Fruit fly (Drosophila melanogaster) whole organism, embryonic: Measurements from ENCODE around the gene Dhc36C.

Source experiments
- Antp ChIP-seq: fragments of 200-800 bp; sonication (Bioruptor generic); optimal IDR thresholded peaks from 3 replicates; lab custom pipeline; 2016; ENCODE audit warnings: missing biosample characterization, missing genetic modification characterization
- Asciz ChIP-seq: fragments of 200-800 bp; sonication (Bioruptor generic); optimal IDR thresholded peaks from 2 replicates; lab custom pipeline; 2017; ENCODE audit warnings: missing biosample characterization, mild to moderate bottlenecking, missing genetic modification characterization, missing genetic modification reagents
- CG10431 ChIP-seq: fragments of 200-800 bp; sonication (Bioruptor generic); optimal IDR thresholded peaks from 3 replicates; lab custom pipeline; 2018; ENCODE audit warnings: missing biosample characterization, mild to moderate bottlenecking, missing genetic modification characterization
- CG10654 ChIP-seq: fragments of 200-800 bp; sonication (Bioruptor generic); optimal IDR thresholded peaks from 2 replicates; lab custom pipeline; 2016; ENCODE audit warnings: missing biosample characterization, missing genetic modification characterization
- CG11560 ChIP-seq: fragments of 200-800 bp; sonication (Bioruptor generic); IDR thresholded peaks from 3 replicates; pipeline ENCODE4 v1.3.6; 2022; ENCODE audit warnings: missing biosample characterization, missing genetic modification characterization
- CG12104 ChIP-seq: fragments of 200-800 bp; sonication (Bioruptor generic); optimal IDR thresholded peaks from 3 replicates; lab custom pipeline; 2016; ENCODE audit warnings: missing biosample characterization, missing genetic modification characterization
- CG12769 ChIP-seq: fragments of 200-800 bp; sonication (Bioruptor generic); optimal IDR thresholded peaks from 2 replicates; lab custom pipeline; 2019; ENCODE audit warnings: missing biosample characterization, mild to moderate bottlenecking, missing genetic modification characterization, moderate library complexity
- CG12942 ChIP-seq: fragments of 200-800 bp; sonication (Bioruptor generic); optimal IDR thresholded peaks from 3 replicates; lab custom pipeline; 2016; ENCODE audit warnings: missing biosample characterization, missing genetic modification characterization
- CG13894 ChIP-seq: fragments of 200-800 bp; sonication (Bioruptor generic); optimal IDR thresholded peaks from 3 replicates; lab custom pipeline; 2018; ENCODE audit warnings: missing biosample characterization, mild to moderate bottlenecking, missing genetic modification characterization, moderate library complexity
- CG15514 ChIP-seq: fragments of 200-800 bp; sonication (Bioruptor generic); optimal IDR thresholded peaks from 3 replicates; lab custom pipeline; 2017; ENCODE audit warnings: missing biosample characterization, missing genetic modification characterization, mild to moderate bottlenecking, moderate library complexity, missing genetic modification reagents
- CG16813 ChIP-seq: fragments of 200-800 bp; sonication (Bioruptor generic); IDR thresholded peaks from 3 replicates; pipeline ENCODE4 v1.3.6; 2022; ENCODE audit warnings: missing biosample characterization, missing genetic modification characterization; ENCODE audit not compliant: partially characterized antibody
- CG17829 ChIP-seq: fragments of 200-800 bp; optimal IDR thresholded peaks from 2 replicates; lab custom pipeline; 2019; ENCODE audit warnings: missing biosample characterization, mild to moderate bottlenecking, missing genetic modification characterization, moderate library complexity
- CG2116 ChIP-seq: fragments of 200-800 bp; sonication (Bioruptor generic); optimal IDR thresholded peaks from 3 replicates; lab custom pipeline; 2018; ENCODE audit warnings: missing biosample characterization, mild to moderate bottlenecking, missing genetic modification characterization
- CG2129 ChIP-seq: fragments of 200-800 bp; sonication (Bioruptor generic); IDR thresholded peaks from 2 replicates; pipeline ENCODE4 v1.3.6; 2022; ENCODE audit warnings: missing biosample characterization, missing genetic modification characterization; ENCODE audit not compliant: partially characterized antibody
- CG30020 ChIP-seq: fragments of 200-800 bp; optimal IDR thresholded peaks from 2 replicates; lab custom pipeline; 2019; ENCODE audit warnings: missing biosample characterization, mild to moderate bottlenecking, missing genetic modification characterization, moderate library complexity
- CG34224 ChIP-seq: fragments of 200-800 bp; sonication (Bioruptor generic); IDR thresholded peaks from 3 replicates; pipeline ENCODE4 v1.3.6; 2022; ENCODE audit warnings: missing biosample characterization, missing genetic modification characterization; ENCODE audit not compliant: partially characterized antibody
- CG7372 ChIP-seq: fragments of 200-800 bp; sonication (Bioruptor generic); IDR thresholded peaks from 2 replicates; pipeline ENCODE4 v1.3.6; 2022; ENCODE audit warnings: missing biosample characterization, missing genetic modification characterization
- CG7839 ChIP-seq: fragments of 200-800 bp; sonication (Bioruptor generic); optimal IDR thresholded peaks from 3 replicates; lab custom pipeline; 2018; ENCODE audit warnings: missing biosample characterization, mild to moderate bottlenecking, missing genetic modification characterization, moderate library complexity
- CG7928 ChIP-seq: fragments of 200-800 bp; sonication (Bioruptor generic); optimal IDR thresholded peaks from 2 replicates; lab custom pipeline; 2017; ENCODE audit warnings: missing biosample characterization, mild to moderate bottlenecking, missing genetic modification characterization
- CG8765 ChIP-seq: fragments of 200-800 bp; sonication (Bioruptor generic); IDR thresholded peaks from 2 replicates; pipeline ENCODE4 v1.3.6; 2022; ENCODE audit warnings: missing biosample characterization, missing genetic modification characterization
- Gsc ChIP-seq: fragments of 200-800 bp; sonication (Bioruptor generic); IDR thresholded peaks from 2 replicates; pipeline ENCODE4 v1.3.6; 2022; ENCODE audit warnings: missing biosample characterization, missing genetic modification characterization
- MBD-R2 ChIP-seq: fragments of 200-800 bp; sonication (Bioruptor generic); IDR thresholded peaks from 2 replicates; pipeline ENCODE4 v1.3.6; 2022; ENCODE audit warnings: missing biosample characterization, missing genetic modification characterization
- Max ChIP-seq: fragments of 200-800 bp; sonication (Bioruptor generic); optimal IDR thresholded peaks from 2 replicates; lab custom pipeline; 2016; ENCODE audit warnings: missing biosample characterization, mild to moderate bottlenecking, missing genetic modification characterization
- Meics ChIP-seq: fragments of 200-800 bp; sonication (Bioruptor generic); optimal IDR thresholded peaks from 2 replicates; lab custom pipeline; 2017; ENCODE audit warnings: missing biosample characterization, mild to moderate bottlenecking, missing genetic modification characterization
- Mrtf ChIP-seq: fragments of 200-800 bp; sonication (Bioruptor generic); IDR thresholded peaks from 3 replicates; pipeline ENCODE4 v1.3.6; 2022; ENCODE audit warnings: missing biosample characterization, missing genetic modification characterization
- Opbp ChIP-seq: fragments of 200-800 bp; sonication (Bioruptor generic); IDR thresholded peaks from 3 replicates; pipeline ENCODE4 v1.3.6; 2022; ENCODE audit warnings: missing biosample characterization, missing genetic modification characterization; ENCODE audit not compliant: partially characterized antibody
- Six4 ChIP-seq: fragments of 200-800 bp; sonication (Bioruptor generic); optimal IDR thresholded peaks from 2 replicates; lab custom pipeline; 2016; ENCODE audit warnings: missing biosample characterization, missing genetic modification characterization
- Sry-δ ChIP-seq: fragments of 200-800 bp; sonication (Bioruptor generic); optimal IDR thresholded peaks from 2 replicates; lab custom pipeline; 2016; ENCODE audit warnings: missing biosample characterization, missing genetic modification characterization
- Xrp1 ChIP-seq: fragments of 200-800 bp; sonication (Bioruptor generic); IDR thresholded peaks from 2 replicates; pipeline ENCODE4 v1.3.6; 2022; ENCODE audit warnings: missing biosample characterization, missing genetic modification characterization
- ato ChIP-seq: fragments of 200-800 bp; sonication (Bioruptor generic); IDR thresholded peaks from 2 replicates; pipeline ENCODE4 v1.3.6; 2022; ENCODE audit warnings: missing biosample characterization, missing genetic modification characterization; ENCODE audit not compliant: partially characterized antibody
- bab2 ChIP-seq: fragments of 200-800 bp; sonication (Bioruptor generic); optimal IDR thresholded peaks from 2 replicates; lab custom pipeline; 2016; ENCODE audit warnings: missing biosample characterization, missing genetic modification characterization
- bbx ChIP-seq: fragments of 200-800 bp; sonication (Bioruptor generic); IDR thresholded peaks from 2 replicates; pipeline ENCODE4 v1.3.6; 2022; ENCODE audit warnings: missing biosample characterization, missing genetic modification characterization; ENCODE audit not compliant: partially characterized antibody
- bcd ChIP-seq: fragments of 200-800 bp; sonication (Bioruptor generic); optimal IDR thresholded peaks from 2 replicates; lab custom pipeline; 2017; ENCODE audit warnings: missing biosample characterization, mild to moderate bottlenecking, missing genetic modification characterization
- crp ChIP-seq, 2 experiments: fragments of 200-800 bp; sonication (Bioruptor generic); optimal IDR thresholded peaks; 2 replicates in 1 of 2; 3 replicates in 1 of 2; lab custom pipeline; 2017; ENCODE audit warnings: missing biosample characterization in 2 of 2, missing genetic modification characterization in 2 of 2, mild to moderate bottlenecking in 1 of 2, moderate library complexity in 1 of 2
- en ChIP-seq: fragments of 200-800 bp; sonication (Bioruptor generic); optimal IDR thresholded peaks from 2 replicates; lab custom pipeline; 2016; ENCODE audit warnings: missing biosample characterization, missing genetic modification characterization
- esg ChIP-seq: fragments of 200-800 bp; sonication (Bioruptor generic); conservative IDR thresholded peaks from 2 replicates; pipeline ENCODE4 v1.3.6; 2022; ENCODE audit warnings: missing biosample characterization, missing genetic modification characterization
- ewg ChIP-seq: fragments of 200-800 bp; sonication (Bioruptor generic); optimal IDR thresholded peaks from 3 replicates; lab custom pipeline; 2017; ENCODE audit warnings: mild to moderate bottlenecking, missing biosample characterization, missing genetic modification reagents, missing genetic modification characterization
- exex ChIP-seq: fragments of 200-800 bp; sonication (Bioruptor generic); optimal IDR thresholded peaks from 4 replicates; lab custom pipeline; 2018; ENCODE audit warnings: missing biosample characterization, mild to moderate bottlenecking, missing genetic modification characterization, moderate library complexity
- eyg ChIP-seq: fragments of 200-800 bp; sonication (Bioruptor generic); optimal IDR thresholded peaks from 3 replicates; lab custom pipeline; 2016; ENCODE audit warnings: missing biosample characterization, missing genetic modification characterization
- gcm2 ChIP-seq: fragments of 200-800 bp; sonication (Bioruptor generic); optimal IDR thresholded peaks from 2 replicates; lab custom pipeline; 2016; ENCODE audit warnings: missing biosample characterization, missing genetic modification characterization
- her ChIP-seq: fragments of 200-800 bp; sonication (Bioruptor generic); optimal IDR thresholded peaks from 2 replicates; lab custom pipeline; 2016; ENCODE audit warnings: missing biosample characterization, missing genetic modification characterization
- lola ChIP-seq, 3 experiments: fragments of >200 bp in 2 of 3; fragments of 200-800 bp in 1 of 3; sonication (Bioruptor generic) in 1 of 3; optimal IDR thresholded peaks; 2 replicates each; lab custom pipeline; 2017 to 2019; ENCODE audit warnings: missing biosample characterization in 3 of 3, missing genetic modification characterization in 3 of 3, mild to moderate bottlenecking in 1 of 3, moderate library complexity in 1 of 3
- nerfin-1 ChIP-seq: fragments of 200-800 bp; sonication (Bioruptor generic); optimal IDR thresholded peaks from 3 replicates; lab custom pipeline; 2019; ENCODE audit warnings: missing biosample characterization, mild to moderate bottlenecking, missing genetic modification characterization, moderate library complexity
- nom ChIP-seq: fragments of 200-800 bp; sonication (Bioruptor generic); optimal IDR thresholded peaks from 2 replicates; lab custom pipeline; 2017; ENCODE audit warnings: missing biosample characterization, missing genetic modification characterization, mild to moderate bottlenecking, moderate library complexity, missing genetic modification reagents
- pum ChIP-seq: fragments of 200-800 bp; sonication (Bioruptor generic); optimal IDR thresholded peaks from 2 replicates; lab custom pipeline; 2016; ENCODE audit warnings: missing biosample characterization, missing genetic modification characterization
- slou ChIP-seq: fragments of 200-800 bp; sonication (Bioruptor generic); optimal IDR thresholded peaks from 3 replicates; lab custom pipeline; 2016; ENCODE audit warnings: missing biosample characterization, missing genetic modification characterization
- sqz ChIP-seq: fragments of 200-800 bp; sonication (Bioruptor generic); optimal IDR thresholded peaks from 3 replicates; lab custom pipeline; 2018; ENCODE audit warnings: missing biosample characterization, mild to moderate bottlenecking, missing genetic modification characterization
- tna ChIP-seq: fragments of 200-800 bp; sonication (Bioruptor generic); IDR thresholded peaks from 2 replicates; pipeline ENCODE4 v1.3.6; 2022; ENCODE audit warnings: missing biosample characterization, missing genetic modification characterization; ENCODE audit not compliant: partially characterized antibody
- toy ChIP-seq: fragments of 200-800 bp; sonication (Bioruptor generic); IDR thresholded peaks from 2 replicates; pipeline ENCODE4 v1.3.6; 2022; ENCODE audit warnings: missing biosample characterization, missing genetic modification characterization
- zen ChIP-seq: fragments of 200-800 bp; sonication (Bioruptor generic); optimal IDR thresholded peaks from 3 replicates; lab custom pipeline; 2018; ENCODE audit warnings: missing biosample characterization, mild to moderate bottlenecking, missing genetic modification characterization, moderate library complexity

Dhc36C gene

dm6 chr2L:17477710-17478109 is 23.5 kb upstream of the Dhc36C start, which contains the start of gene cass (continued):
- TF ChIP-seq nom: no peak
- TF ChIP-seq CG2116 (GFP tag; lab: Kevin White, UChicago): peak; percentile 77
- no peak for TF ChIP-seq exex (tag; lab: Kevin White, UChicago)
- peak; percentile 4 for TF ChIP-seq Max (GFP tag; lab: Kevin White, UChicago)
- peak; percentile 72 for TF ChIP-seq MBD-R2 (GFP tag; lab: Robert Waterston, UW)
- no peak for TF ChIP-seq bab2 (GFP tag; lab: Kevin White, UChicago)
- TF ChIP-seq CG12769 (tag; lab: Kevin White, UChicago): no peak
- TF ChIP-seq Six4: no peak
- no peak for TF ChIP-seq eyg (GFP tag; lab: Kevin White, UChicago)
- TF ChIP-seq CG15514 (GFP tag; lab: Kevin White, UChicago): peak; percentile 63
- TF ChIP-seq Gsc (GFP tag; lab: Robert Waterston, UW): no peak
- no peak for TF ChIP-seq Xrp1 (GFP tag; lab: Robert Waterston, UW)
- peak; percentile 52 for TF ChIP-seq zen (tag; lab: Kevin White, UChicago)
- TF ChIP-seq CG17829: peak; percentile 58
- TF ChIP-seq toy (GFP tag; lab: Robert Waterston, UW): no peak
- no peak for TF ChIP-seq CG7928 (GFP tag; lab: Kevin White, UChicago)
- TF ChIP-seq slou (GFP tag; lab: Kevin White, UChicago): no peak
- no peak for TF ChIP-seq bcd (GFP tag; lab: Kevin White, UChicago)
- no peak for TF ChIP-seq Mrtf
- no peak for TF ChIP-seq gcm2
- TF ChIP-seq ewg (GFP tag; lab: Kevin White, UChicago): no peak
- no peak for TF ChIP-seq pum
- TF ChIP-seq CG11560 (tag; lab: Robert Waterston, UW): no peak
- TF ChIP-seq tna (GFP tag; lab: Robert Waterston, UW): peak; percentile 81
- peak; percentile 59 for TF ChIP-seq CG30020 (tag; lab: Kevin White, UChicago)
- TF ChIP-seq CG12942 (GFP tag; lab: Kevin White, UChicago): no peak
- TF ChIP-seq CG13894 (tag; lab: Kevin White, UChicago): peak; percentile 13
- peak; percentile 89 for TF ChIP-seq ato (GFP tag; lab: Robert Waterston, UW)
- TF ChIP-seq esg: no peak
- TF ChIP-seq Sry-δ (GFP tag; lab: Kevin White, UChicago): peak; percentile 86
- TF ChIP-seq lola (GFP tag; optimal IDR thresholded peaks at IDR 0.05; lab: Kevin White, UChicago): no peak
- peak in 1 of 2 experiments; percentile 54 for TF ChIP-seq crp (GFP tag; optimal IDR thresholded peaks at IDR 0.05; lab: Kevin White, UChicago)
- TF ChIP-seq CG12104 (GFP tag; lab: Kevin White, UChicago): no peak
- no peak for TF ChIP-seq en (GFP tag; lab: Kevin White, UChicago)
- peak; percentile 94 for TF ChIP-seq CG16813 (GFP tag; lab: Robert Waterston, UW)
- TF ChIP-seq Meics (GFP tag; lab: Kevin White, UChicago): no peak
- peak; percentile 45 for TF ChIP-seq nerfin-1 (tag; lab: Kevin White, UChicago)
- TF ChIP-seq sqz (GFP tag; lab: Kevin White, UChicago): peak; percentile 67
- TF ChIP-seq CG10654 (GFP tag; lab: Kevin White, UChicago): no peak
- peak; percentile 93 for TF ChIP-seq bbx (GFP tag; lab: Robert Waterston, UW)
- TF ChIP-seq her (GFP tag; lab: Kevin White, UChicago): peak; percentile 38
- TF ChIP-seq CG2129 (GFP tag; lab: Robert Waterston, UW): peak; percentile 83
- TF ChIP-seq Opbp (GFP tag; lab: Robert Waterston, UW): peak; percentile 94
- TF ChIP-seq CG34224: peak; percentile 92
- no peak for TF ChIP-seq CG7839 (tag; lab: Kevin White, UChicago)
- TF ChIP-seq CG7372 (GFP tag; lab: Robert Waterston, UW): no peak
- no peak for TF ChIP-seq CG8765
- no peak for TF ChIP-seq Asciz (GFP tag; lab: Kevin White, UChicago)
- TF ChIP-seq Antp: no peak
- TF ChIP-seq CG10431 (GFP tag; lab: Kevin White, UChicago): no peak
